Worm (Caenorhabditis elegans) whole organism, young adult: ENCODE data around the gene sur-5.

Experiments
- B0035.1 ChIP-seq: sonication (generic microtip); optimal IDR thresholded peaks from 2 replicates; lab custom pipeline; 2016; ENCODE audit warnings: missing genetic modification characterization, mild to moderate bottlenecking, missing compliant biosample characterization, missing genotype, missing genetic modification reagents
- B0261.1 ChIP-seq: sonication (generic microtip); optimal IDR thresholded peaks from 2 replicates; lab custom pipeline; 2016; ENCODE audit warnings: mild to moderate bottlenecking, missing genetic modification characterization, moderate library complexity, missing compliant biosample characterization
- C06A6.2 ChIP-seq: fragments of 200-800 bp; sonication (Bioruptor generic); conservative IDR thresholded peaks from 2 replicates; pipeline ENCODE4 v1.3.6; 2022; ENCODE audit warnings: missing genetic modification characterization, missing compliant biosample characterization
- C17E4.6 ChIP-seq: fragments of 200-800 bp; sonication (Bioruptor generic); IDR thresholded peaks from 2 replicates; pipeline ENCODE4 v1.3.6; 2022; ENCODE audit warnings: missing genetic modification reagents, missing genetic modification characterization, missing compliant biosample characterization
- F22D6.2 ChIP-seq: sonication (generic microtip); optimal IDR thresholded peaks from 2 replicates; lab custom pipeline; 2016; ENCODE audit warnings: mild to moderate bottlenecking, missing genetic modification characterization, missing compliant biosample characterization
- F33H1.4 ChIP-seq: fragments of 200-800 bp; sonication (Bioruptor generic); IDR thresholded peaks from 2 replicates; pipeline ENCODE4 v1.3.6; 2022; ENCODE audit warnings: missing genetic modification reagents, missing genetic modification characterization, missing compliant biosample characterization
- F49E8.2 ChIP-seq: sonication (generic microtip); optimal IDR thresholded peaks from 3 replicates; lab custom pipeline; 2017; ENCODE audit warnings: missing genetic modification characterization, mild to moderate bottlenecking, missing compliant biosample characterization, antibody characterized with exemption, moderate library complexity; ENCODE audit not compliant: insufficient read depth
- F57C9.4 ChIP-seq: sonication (generic microtip); optimal IDR thresholded peaks from 2 replicates; lab custom pipeline; 2017; ENCODE audit warnings: mild to moderate bottlenecking, missing genetic modification characterization, missing compliant biosample characterization
- K11D2.4 ChIP-seq: fragments of 200-800 bp; sonication (Bioruptor generic); IDR thresholded peaks from 2 replicates; pipeline ENCODE4 v1.3.6; 2022; ENCODE audit warnings: missing genetic modification reagents, missing genetic modification characterization, missing compliant biosample characterization
- Y53F4B.3 ChIP-seq: fragments of 200-800 bp; sonication (Bioruptor generic); IDR thresholded peaks from 2 replicates; pipeline ENCODE4 v1.3.6; 2022; ENCODE audit warnings: missing genetic modification reagents, missing genetic modification characterization, missing compliant biosample characterization
- Y53G8AR.9 ChIP-seq: fragments of 200-800 bp; sonication (Bioruptor generic); conservative IDR thresholded peaks from 2 replicates; pipeline ENCODE4 v1.3.6; 2022; ENCODE audit warnings: missing genetic modification reagents, missing genetic modification characterization, missing compliant biosample characterization
- Y79H2A.3 ChIP-seq: fragments of 200-800 bp; sonication (Bioruptor generic); conservative IDR thresholded peaks from 2 replicates; pipeline ENCODE4 v1.3.6; 2022; ENCODE audit warnings: missing genetic modification reagents, missing genetic modification characterization, missing compliant biosample characterization
- ZK185.1 ChIP-seq: sonication (generic microtip); optimal IDR thresholded peaks from 2 replicates; lab custom pipeline; 2016; ENCODE audit warnings: mild to moderate bottlenecking, missing genetic modification characterization, missing compliant biosample characterization; ENCODE audit not compliant: poor library complexity, severe bottlenecking
- atf-7 ChIP-seq: sonication (generic microtip); optimal IDR thresholded peaks from 2 replicates; lab custom pipeline; 2017; ENCODE audit warnings: mild to moderate bottlenecking, missing genetic modification characterization, missing compliant biosample characterization
- cebp-1 ChIP-seq, 2 experiments: fragments of 200-800 bp in 1 of 2; sonication (Bioruptor generic) in 1 of 2; sonication (generic microtip) in 1 of 2; IDR thresholded peaks in 1 of 2; optimal IDR thresholded peaks in 1 of 2; 2 replicates each; pipeline versions ENCODE4 v1.3.6 to Lab custom; 2017 to 2022; ENCODE audit warnings: missing compliant biosample characterization in 2 of 2, missing genetic modification characterization in 2 of 2, mild to moderate bottlenecking in 1 of 2, missing genetic modification reagents in 1 of 2, moderate library complexity in 1 of 2
- cebp-2 ChIP-seq: fragments of 200-800 bp; sonication (Bioruptor generic); IDR thresholded peaks from 2 replicates; pipeline ENCODE4 v1.3.6; 2022; ENCODE audit warnings: missing genetic modification characterization, missing compliant biosample characterization
- ceh-27 ChIP-seq: fragments of 200-800 bp; sonication (Bioruptor generic); optimal IDR thresholded peaks from 2 replicates; lab custom pipeline; 2018; ENCODE audit warnings: mild to moderate bottlenecking, missing genetic modification characterization, moderate library complexity, missing compliant biosample characterization
- ceh-40 ChIP-seq: fragments of 200-800 bp; sonication (Bioruptor generic); IDR thresholded peaks from 2 replicates; pipeline ENCODE4 v1.3.6; 2022; ENCODE audit warnings: missing genetic modification characterization, missing compliant biosample characterization
- die-1 ChIP-seq: sonication (generic microtip); optimal IDR thresholded peaks from 2 replicates; lab custom pipeline; 2016; ENCODE audit warnings: missing genotype, mild to moderate bottlenecking, missing genetic modification characterization, missing compliant biosample characterization
- egl-44 ChIP-seq: fragments of 200-800 bp; sonication (Bioruptor generic); IDR thresholded peaks from 2 replicates; pipeline ENCODE4 v1.3.6; 2022; ENCODE audit warnings: missing genetic modification reagents, missing genetic modification characterization, missing compliant biosample characterization
- ets-4 ChIP-seq: fragments of 200-800 bp; sonication (Bioruptor generic); optimal IDR thresholded peaks from 2 replicates; lab custom pipeline; 2018; ENCODE audit warnings: mild to moderate bottlenecking, missing genetic modification characterization, missing compliant biosample characterization
- fkh-3 ChIP-seq: sonication (generic microtip); optimal IDR thresholded peaks from 2 replicates; lab custom pipeline; 2016; ENCODE audit warnings: mild to moderate bottlenecking, missing genetic modification characterization, missing compliant biosample characterization
- hlh-12 ChIP-seq: sonication (generic microtip); optimal IDR thresholded peaks from 2 replicates; lab custom pipeline; 2016; ENCODE audit warnings: missing genetic modification characterization, missing compliant biosample characterization
- hlh-26 ChIP-seq: fragments of 200-800 bp; sonication (Bioruptor generic); conservative IDR thresholded peaks from 2 replicates; pipeline ENCODE4 v1.3.6; 2022; ENCODE audit warnings: missing genetic modification reagents, missing genetic modification characterization, missing compliant biosample characterization
- hmg-20 ChIP-seq: fragments of 200-800 bp; sonication (Bioruptor generic); IDR thresholded peaks from 2 replicates; pipeline ENCODE4 v1.3.6; 2022; ENCODE audit warnings: missing genetic modification reagents, missing genetic modification characterization, missing compliant biosample characterization
- lag-1 ChIP-seq: fragments of 200-800 bp; sonication (Bioruptor generic); IDR thresholded peaks from 2 replicates; pipeline ENCODE4 v1.3.6; 2022; ENCODE audit warnings: missing genetic modification reagents, missing genetic modification characterization, missing compliant biosample characterization
- madf-6 ChIP-seq: fragments of 200-800 bp; sonication (Bioruptor generic); IDR thresholded peaks from 2 replicates; pipeline ENCODE4 v1.3.6; 2022; ENCODE audit warnings: missing genetic modification reagents, missing genetic modification characterization, missing compliant biosample characterization
- mxl-1 ChIP-seq: sonication (generic microtip); optimal IDR thresholded peaks from 2 replicates; lab custom pipeline; 2016; ENCODE audit warnings: missing genetic modification characterization, missing compliant biosample characterization
- nfyb-1 ChIP-seq: fragments of 200-800 bp; sonication (Bioruptor generic); IDR thresholded peaks from 2 replicates; pipeline ENCODE4 v1.3.6; 2022; ENCODE audit warnings: missing genetic modification reagents, missing genetic modification characterization, missing compliant biosample characterization
- nhr-27 ChIP-seq: fragments of 200-800 bp; sonication (Bioruptor generic); optimal IDR thresholded peaks from 2 replicates; lab custom pipeline; 2018; ENCODE audit warnings: mild to moderate bottlenecking, missing genetic modification characterization, moderate library complexity, missing compliant biosample characterization
- nhr-80 ChIP-seq: sonication (generic microtip); optimal IDR thresholded peaks from 2 replicates; lab custom pipeline; 2016; ENCODE audit warnings: missing genetic modification characterization, missing compliant biosample characterization
- pha-4 ChIP-seq: fragments of 150-350 bp; sonication (generic microtip); optimal IDR thresholded peaks from 2 replicates; lab custom pipeline; 2014; ENCODE audit warnings: missing biosample characterization, missing genetic modification reagents, missing genetic modification characterization
- rcor-1 ChIP-seq: fragments of 200-800 bp; sonication (Bioruptor generic); IDR thresholded peaks from 2 replicates; pipeline ENCODE4 v1.3.6; 2022; ENCODE audit warnings: missing genetic modification reagents, missing genetic modification characterization, missing compliant biosample characterization
- rec-8 ChIP-seq, 2 experiments: sonication (generic microtip); optimal IDR thresholded peaks; 2 replicates each; lab custom pipeline; 2016; ENCODE audit warnings: mild to moderate bottlenecking in 2 of 2, missing genetic modification characterization in 2 of 2, missing genetic modification reagents in 2 of 2, missing genotype in 2 of 2, missing biosample characterization in 1 of 2, missing compliant biosample characterization in 1 of 2, moderate library complexity in 1 of 2
- repo-1 ChIP-seq: sonication (generic microtip); optimal IDR thresholded peaks from 2 replicates; lab custom pipeline; 2017; ENCODE audit warnings: mild to moderate bottlenecking, missing genetic modification characterization, missing compliant biosample characterization
- snpc-1.1 ChIP-seq: sonication (generic microtip); optimal IDR thresholded peaks from 2 replicates; lab custom pipeline; 2017; ENCODE audit warnings: missing genetic modification characterization, mild to moderate bottlenecking, missing compliant biosample characterization, antibody characterized with exemption, moderate library complexity, missing genotype, missing genetic modification reagents; ENCODE audit not compliant: insufficient read depth
- snpc-4 ChIP-seq, 5 experiments: fragments of 150-350 bp in 1 of 5; sonication (generic microtip) in 4 of 5; optimal IDR thresholded peaks; 2 replicates each; lab custom pipeline; 2014 to 2018; ENCODE audit warnings: missing genetic modification characterization in 5 of 5, missing biosample characterization in 3 of 5, antibody characterized with exemption in 2 of 5, mild to moderate bottlenecking in 2 of 5, missing compliant biosample characterization in 2 of 5, missing genotype in 2 of 5, moderate library complexity in 2 of 5, missing genetic modification reagents in 1 of 5
- somi-1 ChIP-seq: fragments of 200-800 bp; sonication (Bioruptor generic); optimal IDR thresholded peaks from 2 replicates; lab custom pipeline; 2018; ENCODE audit warnings: mild to moderate bottlenecking, missing genetic modification characterization, missing compliant biosample characterization
- tbp1 ChIP-seq: fragments of 200-800 bp; sonication (Bioruptor generic); optimal IDR thresholded peaks from 2 replicates; lab custom pipeline; 2018; ENCODE audit warnings: mild to moderate bottlenecking, missing genetic modification characterization, missing compliant biosample characterization
- tlf-1 ChIP-seq: fragments of 200-800 bp; sonication (Bioruptor generic); optimal IDR thresholded peaks from 2 replicates; lab custom pipeline; 2018; ENCODE audit warnings: mild to moderate bottlenecking, missing genetic modification characterization, missing compliant biosample characterization
- unc-130 ChIP-seq: sonication (generic microtip); optimal IDR thresholded peaks from 2 replicates; lab custom pipeline; 2016; ENCODE audit warnings: missing genetic modification reagents, missing genetic modification characterization, missing compliant biosample characterization
- zim-3 ChIP-seq: sonication (generic microtip); optimal IDR thresholded peaks from 2 replicates; lab custom pipeline; 2017; ENCODE audit warnings: mild to moderate bottlenecking, missing genetic modification characterization, moderate library complexity, missing compliant biosample characterization
- ztf-18 ChIP-seq: sonication (generic microtip); optimal IDR thresholded peaks from 2 replicates; lab custom pipeline; 2016; ENCODE audit warnings: missing genotype, mild to moderate bottlenecking, missing genetic modification characterization, missing compliant biosample characterization
- ztf-22 ChIP-seq: fragments of 200-800 bp; sonication (Bioruptor generic); optimal IDR thresholded peaks from 2 replicates; lab custom pipeline; 2018; ENCODE audit warnings: mild to moderate bottlenecking, missing genetic modification characterization, moderate library complexity, missing compliant biosample characterization
- ztf-3 ChIP-seq: fragments of 200-800 bp; sonication (Bioruptor generic); optimal IDR thresholded peaks from 2 replicates; lab custom pipeline; 2018; ENCODE audit warnings: mild to moderate bottlenecking, missing genetic modification characterization, missing compliant biosample characterization

The sur-5 gene

ce11 chrX:7322323-7322722 is 17.0 kb upstream of the sur-5 start, which contains the start of gene T08A9.13:
Gene T08A9.13 (minus strand): TSS chrX:7322423.
- no peak for TF ChIP-seq Y53F4B.3 (GFP tag; lab: Robert Waterston, UW)
- TF ChIP-seq snpc-4 (GFP tag; optimal IDR thresholded peaks at IDR 0.05; lab: Kevin White, UChicago): no peak
- TF ChIP-seq snpc-4 (tag; optimal IDR thresholded peaks at IDR 0.05; lab: Kevin White, UChicago): no peak
- TF ChIP-seq ztf-22: no peak
- no peak for TF ChIP-seq B0035.1
- TF ChIP-seq tlf-1 (GFP tag; lab: Kevin White, UChicago): no peak
- no peak for TF ChIP-seq somi-1
- no peak for TF ChIP-seq ztf-3
- no peak for TF ChIP-seq fkh-3 (tag; lab: Kevin White, UChicago)
- TF ChIP-seq die-1 (tag; lab: Kevin White, UChicago): no peak
- TF ChIP-seq C06A6.2: no peak
- no peak for TF ChIP-seq nhr-80 (tag; lab: Kevin White, UChicago)
- no peak for TF ChIP-seq madf-6 (GFP tag; lab: Robert Waterston, UW)
- no peak for TF ChIP-seq repo-1 (tag; lab: Kevin White, UChicago)
- no peak for TF ChIP-seq atf-7 (tag; lab: Kevin White, UChicago)
- no peak for TF ChIP-seq unc-130 (GFP tag; lab: Kevin White, UChicago)
- no peak for TF ChIP-seq F33H1.4 (GFP tag; lab: Robert Waterston, UW)
- TF ChIP-seq ceh-40: no peak
- no peak for TF ChIP-seq snpc-1.1

ce11 chrX:7320115-7320711 is 14.8 kb upstream of the sur-5 start, which contains the start of gene spp-5:
Gene spp-5 (minus strand): TSS chrX:7320354.
- no peak for TF ChIP-seq F49E8.2 (tag; lab: Kevin White, UChicago)
- TF ChIP-seq Y79H2A.3 (GFP tag; lab: Robert Waterston, UW): no peak
- no peak for TF ChIP-seq B0261.1 (tag; lab: Kevin White, UChicago)
- TF ChIP-seq ZK185.1: peak; percentile 4
- peak; percentile 33 for TF ChIP-seq ets-4 (GFP tag; lab: Kevin White, UChicago)
- no peak for TF ChIP-seq unc-130 (GFP tag; lab: Kevin White, UChicago)
- peak; percentile 36 for TF ChIP-seq ztf-22
- TF ChIP-seq K11D2.4 (GFP tag; lab: Robert Waterston, UW): no peak
- TF ChIP-seq mxl-1: no peak
- TF ChIP-seq rcor-1 (GFP tag; lab: Robert Waterston, UW): no peak
- no peak for TF ChIP-seq cebp-2 (GFP tag; lab: Robert Waterston, UW)
- no peak for TF ChIP-seq F33H1.4 (GFP tag; lab: Robert Waterston, UW)
- TF ChIP-seq Y53G8AR.9 (GFP tag; lab: Robert Waterston, UW): no peak
- TF ChIP-seq cebp-1 (GFP tag; IDR thresholded peaks at IDR 0.05; lab: Robert Waterston, UW): no peak
- TF ChIP-seq cebp-1 (tag; optimal IDR thresholded peaks at IDR 0.05; lab: Kevin White, UChicago): peak; percentile 28
- TF ChIP-seq ceh-40: no peak
- TF ChIP-seq tlf-1 (GFP tag; lab: Kevin White, UChicago): no peak
- no peak for TF ChIP-seq egl-44
- no peak for TF ChIP-seq F57C9.4
- TF ChIP-seq ztf-18 (tag; lab: Kevin White, UChicago): no peak
- no peak for TF ChIP-seq F22D6.2
- TF ChIP-seq snpc-4 (GFP tag; optimal IDR thresholded peaks at IDR 0.05; lab: Kevin White, UChicago): no peak
- no peak for TF ChIP-seq snpc-4 (tag; optimal IDR thresholded peaks at IDR 0.05; lab: Kevin White, UChicago)
- no peak for TF ChIP-seq hmg-20 (GFP tag; lab: Robert Waterston, UW)
- no peak for TF ChIP-seq hlh-26 (GFP tag; lab: Robert Waterston, UW)
- TF ChIP-seq fkh-3 (tag; lab: Kevin White, UChicago): no peak
- peak; percentile 94 for TF ChIP-seq nhr-80 (tag; lab: Kevin White, UChicago)
- no peak for TF ChIP-seq pha-4 (tag; lab: Kevin White, UChicago)
- no peak for TF ChIP-seq hlh-12 (tag; lab: Kevin White, UChicago)
- no peak for TF ChIP-seq ceh-27 (GFP tag; lab: Kevin White, UChicago)
- no peak for TF ChIP-seq C17E4.6
- TF ChIP-seq nfyb-1 (GFP tag; lab: Robert Waterston, UW): no peak
- no peak for TF ChIP-seq lag-1 (GFP tag; lab: Robert Waterston, UW)
- no peak for TF ChIP-seq nhr-27
- TF ChIP-seq zim-3 (tag; lab: Kevin White, UChicago): no peak
- TF ChIP-seq rec-8 (tag; optimal IDR thresholded peaks at IDR 0.05; lab: Kevin White, UChicago): no peak
- peak; percentile 26 for TF ChIP-seq tbp1 (GFP tag; lab: Kevin White, UChicago)
